Fruit fly (Drosophila melanogaster): ENCODE data around the gene fzr.

The fzr gene

dm6 chrX:4687778-4688399 lies 8.6 kb upstream of the fzr start, which contains the start of gene ctp (continued):
- TF ChIP-seq CG14441 (GFP tag; IDR thresholded peaks at IDR 0.05) (no peak; the same call in 1 of the 2 replicates), slp2 (GFP tag; optimal IDR thresholded peaks at IDR 0.05) (peak; percentile 5), Dref (GFP tag; IDR thresholded peaks at IDR 0.05) (peak; percentile 67), CrebB (tag; optimal IDR thresholded peaks at IDR 0.05) (peak; percentile 71), CG30403 (GFP tag; optimal IDR thresholded peaks at IDR 0.05) (peak; percentile 62), Meics (GFP tag; optimal IDR thresholded peaks at IDR 0.05) (peak; percentile 59), slbo (GFP tag; IDR thresholded peaks at IDR 0.05) (peak; percentile 70), CG9817 (tag; optimal IDR thresholded peaks at IDR 0.05) (peak; percentile 29), Hey (tag; optimal IDR thresholded peaks at IDR 0.05) (no peak), toy (GFP tag; IDR thresholded peaks at IDR 0.05) (no peak), amos (GFP tag; IDR thresholded peaks at IDR 0.05; ENCODE audit: partially characterized antibody) (peak; percentile 40), NFAT (GFP tag; IDR thresholded peaks at IDR 0.05) (no peak), CG14050 (GFP tag; IDR thresholded peaks at IDR 0.05) (no peak; the same call in 2 of the 3 replicates), HLH4C (GFP tag; IDR thresholded peaks at IDR 0.05; ENCODE audit: partially characterized antibody) (peak; percentile 83), Asciz (GFP tag; optimal IDR thresholded peaks at IDR 0.05) (peak; percentile 100), CG17829 (tag; optimal IDR thresholded peaks at IDR 0.05) (peak; percentile 56), cas (GFP tag; IDR thresholded peaks at IDR 0.05) (no peak), Lhr (GFP tag; optimal IDR thresholded peaks at IDR 0.05) (peak; percentile 58), Doc3 (GFP tag; IDR thresholded peaks at IDR 0.05; ENCODE audit: partially characterized antibody) (peak; percentile 65; the same call in 2 of the 3 replicates), en (GFP tag; optimal IDR thresholded peaks at IDR 0.05) (no peak), ara (GFP tag; IDR thresholded peaks at IDR 0.05) (no peak), mirr (GFP tag; optimal IDR thresholded peaks at IDR 0.05) (peak; percentile 64), Dek (tag; optimal IDR thresholded peaks at IDR 0.05) (no peak), zfh2 (GFP tag; optimal IDR thresholded peaks at IDR 0.05) (peak; percentile 78), Dll (GFP tag; IDR thresholded peaks at IDR 0.05; ENCODE audit: partially characterized antibody) (peak; percentile 74; the same call in 3 of the 4 replicates), sr (GFP tag; IDR thresholded peaks at IDR 0.05) (no peak; the same call in 2 of the 3 replicates), pros (GFP tag; optimal IDR thresholded peaks at IDR 0.05) (no peak), CG11398 (GFP tag; optimal IDR thresholded peaks at IDR 0.05) (no peak), CG8924 (tag; optimal IDR thresholded peaks at IDR 0.05) (peak; percentile 50), seq (GFP tag; IDR thresholded peaks at IDR 0.05) (peak; percentile 56; the same call in 1 of the 2 replicates), CG42726 (GFP tag; IDR thresholded peaks at IDR 0.05; ENCODE audit: partially characterized antibody) (peak; percentile 64; the same call in 1 of the 2 replicates), ranshi (GFP tag; IDR thresholded peaks at IDR 0.05) (0 out of 2 replicates have a peak, but pooled peaks have one; percentile 4), tll (GFP tag; optimal IDR thresholded peaks at IDR 0.05) (peak in 1 of 2 experiments; percentile 59), exex (tag; optimal IDR thresholded peaks at IDR 0.05) (peak; percentile 33), Max (GFP tag; optimal IDR thresholded peaks at IDR 0.05) (no peak), NK7.1 (GFP tag; optimal IDR thresholded peaks at IDR 0.05) (no peak), CG12391 (tag; optimal IDR thresholded peaks at IDR 0.05) (peak; percentile 54), chinmo (GFP tag; IDR thresholded peaks at IDR 0.05; ENCODE audit: partially characterized antibody) (peak; percentile 77; the same call in 3 of the 4 replicates), ap (GFP tag; IDR thresholded peaks at IDR 0.05) (no peak), ac (GFP tag; optimal IDR thresholded peaks at IDR 0.05) (no peak), ftz-f1 (GFP tag; optimal IDR thresholded peaks at IDR 0.05) (peak; percentile 14), bbx (GFP tag; IDR thresholded peaks at IDR 0.05; ENCODE audit: partially characterized antibody) (peak; percentile 58), CG18011 (GFP tag; optimal IDR thresholded peaks at IDR 0.05) (peak; percentile 23), sim (GFP tag; IDR thresholded peaks at IDR 0.05) (no peak), nerfin-1 (tag; optimal IDR thresholded peaks at IDR 0.05) (peak; percentile 30), tap (tag; optimal IDR thresholded peaks at IDR 0.05) (peak; percentile 35), CG33557 (GFP tag; optimal IDR thresholded peaks at IDR 0.05) (peak; percentile 19), slou (GFP tag; optimal IDR thresholded peaks at IDR 0.05) (no peak)
